Worm (Caenorhabditis elegans) whole organism, L4/young adult: ENCODE measurements around the gene efl-1.

ENCODE experiments used
- dao-5 ChIP-seq: sonication (generic microtip); optimal IDR thresholded peaks from 2 replicates; lab custom pipeline; 2016; ENCODE audit warnings: missing genotype, missing genetic modification characterization, moderate library complexity, missing compliant biosample characterization
- him-1 ChIP-seq: sonication (generic microtip); optimal IDR thresholded peaks from 2 replicates; lab custom pipeline; 2016; ENCODE audit warnings: missing genotype, missing genetic modification reagents, missing genetic modification characterization, missing compliant biosample characterization

- TF ChIP-seq him-1 (tag; lab: Kevin White, UChicago) (no peak), dao-5 (tag; lab: Kevin White, UChicago) (no peak)
Measured at ce11 chrV:16972134-16972533, 6.7 kb upstream of the efl-1 start, which contains the start of gene srh-119.
